Worm (Caenorhabditis elegans) whole organism, L3 larva: ENCODE data around the gene cat-2.

Source experiments
- daf-12 ChIP-seq: fragments of 150-350 bp; optimal IDR thresholded peaks from 2 replicates; lab custom pipeline; 2014; ENCODE audit warnings: missing biosample characterization, missing genetic modification reagents, missing genetic modification characterization
- nhr-11 ChIP-seq: fragments of 150-350 bp; optimal IDR thresholded peaks from 2 replicates; lab custom pipeline; 2014; ENCODE audit warnings: missing biosample characterization, missing genetic modification characterization
- nhr-23 ChIP-seq: fragments of 150-350 bp; optimal IDR thresholded peaks from 2 replicates; lab custom pipeline; 2014; ENCODE audit warnings: missing biosample characterization, missing genetic modification reagents, missing genetic modification characterization
- pqm-1 ChIP-seq: fragments of 150-350 bp; optimal IDR thresholded peaks from 2 replicates; lab custom pipeline; 2017; ENCODE audit warnings: missing biosample characterization, missing genetic modification characterization, inconsistent platforms
- snpc-4 ChIP-seq: fragments of 150-350 bp; optimal IDR thresholded peaks from 2 replicates; lab custom pipeline; 2014; ENCODE audit warnings: missing biosample characterization, missing genetic modification characterization
- unc-62 ChIP-seq: fragments of 150-350 bp; sonication (generic microtip); optimal IDR thresholded peaks from 4 replicates; lab custom pipeline; 2014; ENCODE audit warnings: missing biosample characterization, missing genetic modification reagents, missing genetic modification characterization
- ztf-11 ChIP-seq: fragments of 150-350 bp; optimal IDR thresholded peaks from 2 replicates; lab custom pipeline; 2014; ENCODE audit warnings: missing biosample characterization, missing genetic modification characterization

DNA sequence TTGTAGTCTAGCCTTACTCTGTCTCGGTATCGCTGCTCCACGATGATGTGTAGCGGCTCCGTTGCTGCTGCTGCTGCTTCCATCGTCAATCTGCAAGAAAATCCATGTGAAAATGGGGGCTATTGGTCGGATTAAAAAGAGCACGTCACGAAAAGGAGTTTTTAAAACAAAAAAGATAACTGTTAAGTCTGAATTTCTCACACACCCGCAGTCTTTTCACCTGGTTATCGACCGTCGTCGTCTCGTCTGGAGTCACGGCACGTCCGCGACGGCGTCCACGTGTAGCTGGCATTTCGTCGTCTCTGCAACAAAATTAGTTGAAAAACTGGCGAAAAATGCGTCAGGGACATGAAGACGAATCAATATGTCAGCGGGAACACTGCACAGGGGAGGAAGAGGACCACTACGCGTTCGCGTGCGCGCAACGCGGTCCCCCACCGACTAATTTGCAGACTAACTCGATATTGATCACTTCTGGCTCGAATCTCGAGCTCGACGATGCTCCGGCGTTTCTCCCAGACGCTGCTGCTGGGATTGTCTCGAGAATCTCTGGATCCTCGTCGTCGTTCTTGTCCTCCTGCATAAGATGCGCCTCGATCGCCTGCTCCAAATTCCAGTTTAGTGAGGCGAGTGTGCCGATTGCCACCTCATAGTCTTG is 37.6 kb upstream of the cat-2 start:
- no peak for TF ChIP-seq ztf-11 (tag; lab: Kevin White, UChicago)
- TF ChIP-seq nhr-11 (tag; lab: Kevin White, UChicago) = no peak
- TF ChIP-seq daf-12 (tag; lab: Kevin White, UChicago) = no peak
- no peak for TF ChIP-seq pqm-1 (tag; lab: Kevin White, UChicago)
- no peak for TF ChIP-seq snpc-4
- TF ChIP-seq unc-62 (GFP tag; lab: Kevin White, UChicago) = no peak
- no peak for TF ChIP-seq nhr-23
